Worm (Caenorhabditis elegans): ENCODE measurements around the gene ndx-2.

Gene ndx-2

DNA sequence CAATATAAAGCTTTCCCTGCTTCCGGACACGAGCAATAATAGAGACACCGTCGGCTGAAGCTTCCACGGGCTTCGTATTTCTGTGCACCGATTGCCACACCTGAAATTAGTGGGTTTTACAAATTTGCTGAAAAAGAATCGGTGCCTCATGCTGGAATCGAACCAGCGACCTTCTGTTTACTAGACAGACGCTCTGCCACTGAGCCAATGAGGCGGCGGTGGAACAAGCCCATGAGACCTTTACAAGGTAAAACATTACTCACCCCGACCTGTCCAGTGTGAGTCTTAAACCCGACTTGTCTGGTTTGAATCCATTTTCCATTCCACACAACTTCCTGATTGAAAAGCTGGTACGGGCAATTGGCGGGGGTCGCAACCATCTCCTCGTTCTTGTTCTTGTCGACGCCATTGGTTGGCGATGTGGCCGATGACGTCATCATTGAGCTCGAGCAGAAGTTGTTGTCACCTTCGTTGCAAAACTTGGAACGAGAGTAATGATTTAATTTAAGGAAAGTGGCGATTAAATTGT is at the start of gene ndx-2 (continued):
- TF ChIP-seq F49E8.2 (tag; optimal IDR thresholded peaks at IDR 0.05; ENCODE audit: borderline replicate concordance) (no peak), nhr-28 (tag; optimal IDR thresholded peaks at IDR 0.05) (no peak), nhr-6 (tag; optimal IDR thresholded peaks at IDR 0.05) (no peak), Y75B8A.6 (GFP tag; IDR thresholded peaks at IDR 0.05) (no peak)

- TF ChIP-seq ctbp-1 (GFP tag; IDR thresholded peaks at IDR 0.05): no peak
- TF ChIP-seq ZK546.5 (tag; optimal IDR thresholded peaks at IDR 0.05): no peak
- TF ChIP-seq F37D6.2 (tag; optimal IDR thresholded peaks at IDR 0.05): no peak
- no peak for TF ChIP-seq unc-130 (GFP tag; optimal IDR thresholded peaks at IDR 0.05)
- no peak for TF ChIP-seq ceh-62 (tag; optimal IDR thresholded peaks at IDR 0.05)
- no peak for TF ChIP-seq ceh-82 (tag; optimal IDR thresholded peaks at IDR 0.05)
- TF ChIP-seq D1046.2 (GFP tag; IDR thresholded peaks at IDR 0.05): no peak
- no peak for TF ChIP-seq nhr-6 (tag; optimal IDR thresholded peaks at IDR 0.05)
- no peak for TF ChIP-seq nhr-41 (GFP tag; IDR thresholded peaks at IDR 0.05)
- TF ChIP-seq arid-1 (GFP tag; conservative IDR thresholded peaks at IDR 0.05): no peak
- no peak for TF ChIP-seq Y105C5A.15 (GFP tag; IDR thresholded peaks at IDR 0.05)
- TF ChIP-seq vab-7 (GFP tag; IDR thresholded peaks at IDR 0.05): no peak
- TF ChIP-seq lin-38 (GFP tag; IDR thresholded peaks at IDR 0.05): no peak
- no peak for TF ChIP-seq lin-1 (GFP tag; IDR thresholded peaks at IDR 0.05)
- TF ChIP-seq daf-12 (tag; optimal IDR thresholded peaks at IDR 0.05): no peak
- no peak for TF ChIP-seq unc-62 (GFP tag; optimal IDR thresholded peaks at IDR 0.05 in 1 of 2)
- no peak for TF ChIP-seq unc-62 (tag; optimal IDR thresholded peaks at IDR 0.05)
- no peak for TF ChIP-seq nhr-10 (tag; optimal IDR thresholded peaks at IDR 0.05)
- no peak for TF ChIP-seq zip-2 (tag; optimal IDR thresholded peaks at IDR 0.05)
- TF ChIP-seq madf-5 (GFP tag; IDR thresholded peaks at IDR 0.05): no peak
- no peak for TF ChIP-seq snpc-1.2 (GFP tag; IDR thresholded peaks at IDR 0.05)
These were observed 48.7 kb upstream of the ndx-2 start, which contains the start of gene srt-28 for ce11 chrV:2713532-2713931. srt-28 (minus strand) TSS chrV:2713632.

- TF ChIP-seq nhr-48 (tag; optimal IDR thresholded peaks at IDR 0.05): no peak
- TF ChIP-seq nhr-237 (tag; optimal IDR thresholded peaks at IDR 0.05): no peak
- peak; percentile 52 for TF ChIP-seq hlh-11 (tag; optimal IDR thresholded peaks at IDR 0.05)
- TF ChIP-seq mxl-3 (GFP tag; optimal IDR thresholded peaks at IDR 0.05): peak; percentile 26
- no peak for TF ChIP-seq Y75B8A.6 (GFP tag; IDR thresholded peaks at IDR 0.05)
- TF ChIP-seq pqm-1 (tag; optimal IDR thresholded peaks at IDR 0.05): peak; percentile 71
- TF ChIP-seq daf-16 (GFP tag; optimal IDR thresholded peaks at IDR 0.05): no peak
- TF ChIP-seq daf-16 (tag; optimal IDR thresholded peaks at IDR 0.05): peak; percentile 75
- peak; percentile 57 for TF ChIP-seq nhr-28 (tag; optimal IDR thresholded peaks at IDR 0.05)
- peak; percentile 74 for TF ChIP-seq dmd-6 (GFP tag; IDR thresholded peaks at IDR 0.05)
- peak; percentile 45 for TF ChIP-seq nhr-77 (tag; optimal IDR thresholded peaks at IDR 0.05)
- TF ChIP-seq F49E8.2 (tag; optimal IDR thresholded peaks at IDR 0.05; ENCODE audit: borderline replicate concordance): no peak
These were observed 46.6 kb upstream of the ndx-2 start, which contains the start of gene C24B9.3 for ce11 chrV:2711429-2711828. C24B9.3 (minus strand) TSS chrV:2711599.

- TF ChIP-seq zfp-3 (GFP tag; conservative IDR thresholded peaks at IDR 0.05): no peak
- no peak for TF ChIP-seq nhr-48 (tag; optimal IDR thresholded peaks at IDR 0.05)
- no peak for TF ChIP-seq nhr-6 (tag; optimal IDR thresholded peaks at IDR 0.05)
- no peak for TF ChIP-seq T20F7.1 (GFP tag; optimal IDR thresholded peaks at IDR 0.05)
- no peak for TF ChIP-seq F26F4.8 (GFP tag; conservative IDR thresholded peaks at IDR 0.05)
- no peak for TF ChIP-seq snpc-1.2 (GFP tag; IDR thresholded peaks at IDR 0.05)
- no peak for TF ChIP-seq dmd-6 (GFP tag; IDR thresholded peaks at IDR 0.05)
- no peak for TF ChIP-seq mes-2 (tag; optimal IDR thresholded peaks at IDR 0.05; ENCODE audit: poor library complexity, severe bottlenecking)
- no peak for TF ChIP-seq F49E8.2 (tag; optimal IDR thresholded peaks at IDR 0.05; ENCODE audit: borderline replicate concordance)
- no peak for TF ChIP-seq lim-7 (GFP tag; IDR thresholded peaks at IDR 0.05)
- TF ChIP-seq Y48G9A.11 (GFP tag; IDR thresholded peaks at IDR 0.05): no peak
These were observed 45.4 kb upstream of the ndx-2 start for ce11 chrV:2710192-2710591.
